Worm (Caenorhabditis elegans): ENCODE measurements around the gene hpl-2.

DNA sequence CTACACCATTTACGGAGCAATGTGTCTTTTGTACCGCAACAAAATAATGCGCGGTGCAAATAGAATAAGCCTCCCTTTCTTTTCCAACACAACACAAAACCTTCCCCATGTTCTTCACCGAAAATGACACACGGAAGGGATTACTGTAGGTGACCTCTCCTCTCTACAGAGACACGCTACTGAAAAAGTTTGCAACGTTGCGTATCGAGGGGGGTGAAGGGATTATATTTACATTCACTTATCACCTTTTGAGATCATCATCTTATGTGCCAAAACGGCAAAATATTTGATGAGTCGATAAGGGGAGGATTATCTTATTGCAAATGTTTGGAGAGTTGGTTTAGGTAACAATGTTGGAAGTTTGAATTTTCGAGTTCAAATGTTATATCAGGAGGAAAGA lies 27.7 kb upstream of the hpl-2 start:
- no peak for TF ChIP-seq jun-1 (tag; optimal IDR thresholded peaks at IDR 0.05)
- TF ChIP-seq snpc-4 (tag; optimal IDR thresholded peaks at IDR 0.05): no peak
- TF ChIP-seq unc-62 (GFP tag; optimal IDR thresholded peaks at IDR 0.05 in 1 of 2): no peak
- TF ChIP-seq unc-62 (tag; optimal IDR thresholded peaks at IDR 0.05): no peak
- TF ChIP-seq pha-4 (GFP tag; IDR thresholded peaks at IDR 0.05): no peak
- no peak for TF ChIP-seq pha-4 (tag; optimal IDR thresholded peaks at IDR 0.05)
- no peak for TF ChIP-seq ceh-62 (tag; optimal IDR thresholded peaks at IDR 0.05)
- no peak for TF ChIP-seq hif-1 (tag; optimal IDR thresholded peaks at IDR 0.05)
- TF ChIP-seq nhr-237 (tag; optimal IDR thresholded peaks at IDR 0.05): no peak
- no peak for TF ChIP-seq Y105C5A.15 (GFP tag; IDR thresholded peaks at IDR 0.05)
- no peak for TF ChIP-seq lin-39 (tag; optimal IDR thresholded peaks at IDR 0.05)
- no peak for TF ChIP-seq dmd-8 (GFP tag; IDR thresholded peaks at IDR 0.05)
- TF ChIP-seq ztf-11 (tag; optimal IDR thresholded peaks at IDR 0.05): no peak
- no peak for TF ChIP-seq ctbp-1 (GFP tag; IDR thresholded peaks at IDR 0.05)
